Fruit fly (Drosophila melanogaster) whole organism, embryonic: ENCODE data around the gene Gr21a.

ENCODE experiments used
- Adf1 ChIP-seq: fragments of 200-800 bp; sonication (Bioruptor generic); IDR thresholded peaks from 2 replicates; pipeline ENCODE4 v1.3.6; 2022; ENCODE audit warnings: missing biosample characterization, missing genetic modification characterization
- BEAF-32 ChIP-seq: fragments of 200-800 bp; sonication (Bioruptor generic); optimal IDR thresholded peaks from 3 replicates; lab custom pipeline; 2017; ENCODE audit warnings: missing biosample characterization, missing genetic modification characterization, mild to moderate bottlenecking, moderate library complexity, missing genetic modification reagents
- Bdp1 ChIP-seq: fragments of 200-800 bp; sonication (Bioruptor generic); optimal IDR thresholded peaks from 3 replicates; lab custom pipeline; 2016; ENCODE audit warnings: missing biosample characterization, missing genetic modification characterization
- CG10654 ChIP-seq: fragments of 200-800 bp; sonication (Bioruptor generic); optimal IDR thresholded peaks from 2 replicates; lab custom pipeline; 2016; ENCODE audit warnings: missing biosample characterization, missing genetic modification characterization
- CG11093 ChIP-seq: fragments of 200-800 bp; sonication (Bioruptor generic); IDR thresholded peaks from 3 replicates; pipeline ENCODE4 v1.3.6; 2022; ENCODE audit warnings: missing biosample characterization, missing genetic modification characterization
- CG11560 ChIP-seq: fragments of 200-800 bp; sonication (Bioruptor generic); IDR thresholded peaks from 3 replicates; pipeline ENCODE4 v1.3.6; 2022; ENCODE audit warnings: missing biosample characterization, missing genetic modification characterization
- CG14050 ChIP-seq: fragments of 200-800 bp; sonication (Bioruptor generic); IDR thresholded peaks from 3 replicates; pipeline ENCODE4 v1.3.6; 2022; ENCODE audit warnings: missing biosample characterization, missing genetic modification characterization
- CG15514 ChIP-seq: fragments of 200-800 bp; sonication (Bioruptor generic); optimal IDR thresholded peaks from 3 replicates; lab custom pipeline; 2017; ENCODE audit warnings: missing biosample characterization, missing genetic modification characterization, mild to moderate bottlenecking, moderate library complexity, missing genetic modification reagents
- CG15601 ChIP-seq: fragments of 200-800 bp; sonication (Bioruptor generic); optimal IDR thresholded peaks from 3 replicates; lab custom pipeline; 2019; ENCODE audit warnings: missing biosample characterization, mild to moderate bottlenecking, missing genetic modification characterization, moderate library complexity
- CG1603 ChIP-seq: fragments of 200-800 bp; sonication (Bioruptor generic); optimal IDR thresholded peaks from 2 replicates; lab custom pipeline; 2019; ENCODE audit warnings: missing biosample characterization, mild to moderate bottlenecking, missing genetic modification characterization, moderate library complexity
- CG18599 ChIP-seq: fragments of 200-800 bp; sonication (Bioruptor generic); optimal IDR thresholded peaks from 3 replicates; lab custom pipeline; 2017; ENCODE audit warnings: missing biosample characterization, missing genetic modification characterization, mild to moderate bottlenecking, moderate library complexity, missing genetic modification reagents
- CG3407 ChIP-seq: fragments of 200-800 bp; sonication (Bioruptor generic); optimal IDR thresholded peaks from 2 replicates; lab custom pipeline; 2018; ENCODE audit warnings: missing biosample characterization, mild to moderate bottlenecking, missing genetic modification characterization
- CG3847 ChIP-seq: fragments of 200-800 bp; sonication (Bioruptor generic); IDR thresholded peaks from 2 replicates; pipeline ENCODE4 v1.3.6; 2022; ENCODE audit warnings: missing biosample characterization, missing genetic modification characterization
- CG5245 ChIP-seq: fragments of 200-800 bp; sonication (Bioruptor generic); optimal IDR thresholded peaks from 3 replicates; lab custom pipeline; 2016; ENCODE audit warnings: missing biosample characterization, missing genetic modification characterization
- CG7556 ChIP-seq: fragments of 200-800 bp; sonication (Bioruptor generic); optimal IDR thresholded peaks from 2 replicates; lab custom pipeline; 2017; ENCODE audit warnings: missing biosample characterization, mild to moderate bottlenecking, missing genetic modification characterization
- CG7839 ChIP-seq: fragments of 200-800 bp; sonication (Bioruptor generic); optimal IDR thresholded peaks from 3 replicates; lab custom pipeline; 2018; ENCODE audit warnings: missing biosample characterization, mild to moderate bottlenecking, missing genetic modification characterization, moderate library complexity
- CG8944 ChIP-seq: fragments of 200-800 bp; sonication (Bioruptor generic); optimal IDR thresholded peaks from 3 replicates; lab custom pipeline; 2016; ENCODE audit warnings: missing biosample characterization, missing genetic modification characterization
- CkIIα-i1 ChIP-seq: fragments of 200-800 bp; sonication (Bioruptor generic); IDR thresholded peaks from 2 replicates; pipeline ENCODE4 v1.3.6; 2022; ENCODE audit warnings: missing biosample characterization, missing genetic modification characterization
- CoRest ChIP-seq: fragments of 200-800 bp; sonication (Bioruptor generic); optimal IDR thresholded peaks from 3 replicates; lab custom pipeline; 2018; ENCODE audit warnings: missing biosample characterization, mild to moderate bottlenecking, missing genetic modification characterization, moderate library complexity
- Drgx ChIP-seq: fragments of 200-800 bp; sonication (Bioruptor generic); IDR thresholded peaks from 2 replicates; pipeline ENCODE4 v1.3.6; 2022; ENCODE audit warnings: missing biosample characterization, missing genetic modification characterization
- Hmx ChIP-seq: fragments of 200-800 bp; sonication (Bioruptor generic); optimal IDR thresholded peaks from 2 replicates; lab custom pipeline; 2016; ENCODE audit warnings: missing biosample characterization, missing genetic modification characterization
- Jarid2 ChIP-seq: fragments of 200-800 bp; sonication (Bioruptor generic); optimal IDR thresholded peaks from 3 replicates; lab custom pipeline; 2017; ENCODE audit warnings: mild to moderate bottlenecking, missing biosample characterization, missing genetic modification reagents, missing genetic modification characterization
- Lim3 ChIP-seq: fragments of 200-800 bp; sonication (Bioruptor generic); IDR thresholded peaks from 2 replicates; pipeline ENCODE4 v1.3.6; 2022; ENCODE audit warnings: missing biosample characterization, missing genetic modification characterization
- Sry-β ChIP-seq: fragments of 200-800 bp; sonication (Bioruptor generic); optimal IDR thresholded peaks from 2 replicates; lab custom pipeline; 2018; ENCODE audit warnings: missing biosample characterization, mild to moderate bottlenecking, missing genetic modification characterization, moderate library complexity
- Sry-δ ChIP-seq: fragments of 200-800 bp; sonication (Bioruptor generic); optimal IDR thresholded peaks from 2 replicates; lab custom pipeline; 2016; ENCODE audit warnings: missing biosample characterization, missing genetic modification characterization
- Trl ChIP-seq, 3 experiments: fragments of >200 bp in 2 of 3; fragments of 200-800 bp in 1 of 3; sonication (Bioruptor generic) in 1 of 3; optimal IDR thresholded peaks; 2 replicates in 1 of 3; 3 replicates in 2 of 3; lab custom pipeline; 2016 to 2017; ENCODE audit warnings: missing biosample characterization in 1 of 3, missing genetic modification characterization in 1 of 3
- YL-1 ChIP-seq: fragments of 200-800 bp; sonication (Bioruptor generic); optimal IDR thresholded peaks from 3 replicates; lab custom pipeline; 2017; ENCODE audit warnings: missing biosample characterization, mild to moderate bottlenecking, missing genetic modification characterization
- ab ChIP-seq: fragments of 200-800 bp; sonication (Bioruptor generic); optimal IDR thresholded peaks from 2 replicates; lab custom pipeline; 2016; ENCODE audit warnings: missing biosample characterization, missing genetic modification characterization
- aop ChIP-seq: fragments of 200-800 bp; sonication (Bioruptor generic); IDR thresholded peaks from 2 replicates; pipeline ENCODE4 v1.3.6; 2022; ENCODE audit warnings: missing biosample characterization, missing genetic modification characterization
- az2 ChIP-seq: fragments of 200-800 bp; sonication (Bioruptor generic); optimal IDR thresholded peaks from 3 replicates; lab custom pipeline; 2016; ENCODE audit warnings: missing biosample characterization, missing genetic modification characterization
- chif ChIP-seq, 2 experiments: fragments of 200-800 bp; sonication (Bioruptor generic); optimal IDR thresholded peaks; 3 replicates each; lab custom pipeline; 2016; ENCODE audit warnings: missing biosample characterization in 2 of 2, missing genetic modification characterization in 2 of 2
- chinmo ChIP-seq: fragments of 200-800 bp; sonication (Bioruptor generic); IDR thresholded peaks from 4 replicates; pipeline ENCODE4 v1.3.6; 2022; ENCODE audit warnings: missing biosample characterization, missing genetic modification characterization; ENCODE audit not compliant: partially characterized antibody
- dan ChIP-seq: fragments of 200-800 bp; sonication (Bioruptor generic); IDR thresholded peaks from 2 replicates; pipeline ENCODE4 v1.3.6; 2022; ENCODE audit warnings: missing biosample characterization, missing genetic modification characterization
- insv ChIP-seq, 2 experiments: fragments of 200-800 bp; sonication (Bioruptor generic); optimal IDR thresholded peaks; 3 replicates each; lab custom pipeline; 2016 to 2018; ENCODE audit warnings: missing biosample characterization in 2 of 2, missing genetic modification characterization in 2 of 2
- inv ChIP-seq: fragments of 200-800 bp; sonication (Bioruptor generic); IDR thresholded peaks from 2 replicates; pipeline ENCODE4 v1.3.6; 2022; ENCODE audit warnings: missing biosample characterization, missing genetic modification characterization; ENCODE audit not compliant: partially characterized antibody
- kah ChIP-seq: fragments of 200-800 bp; sonication (Bioruptor generic); optimal IDR thresholded peaks from 2 replicates; lab custom pipeline; 2018; ENCODE audit warnings: missing biosample characterization, mild to moderate bottlenecking, missing genetic modification characterization
- lbe ChIP-seq: fragments of 200-800 bp; sonication (Bioruptor generic); optimal IDR thresholded peaks from 2 replicates; lab custom pipeline; 2016; ENCODE audit warnings: missing biosample characterization, mild to moderate bottlenecking, missing genetic modification characterization
- lmd ChIP-seq: fragments of 200-800 bp; sonication (Bioruptor generic); IDR thresholded peaks from 2 replicates; pipeline ENCODE4 v1.3.6; 2022; ENCODE audit warnings: missing biosample characterization, missing genetic modification characterization
- oc ChIP-seq: fragments of 200-800 bp; sonication (Bioruptor generic); optimal IDR thresholded peaks from 2 replicates; lab custom pipeline; 2018; ENCODE audit warnings: missing biosample characterization, mild to moderate bottlenecking, missing genetic modification characterization, moderate library complexity
- rib ChIP-seq: fragments of 200-800 bp; sonication (Bioruptor generic); IDR thresholded peaks from 2 replicates; pipeline ENCODE4 v1.3.6; 2022; ENCODE audit warnings: missing biosample characterization, missing genetic modification characterization
- sc ChIP-seq, 3 experiments: fragments of >200 bp in 2 of 3; fragments of 200-800 bp in 1 of 3; sonication (Bioruptor generic) in 1 of 3; optimal IDR thresholded peaks; 2 replicates in 2 of 3; 3 replicates in 1 of 3; lab custom pipeline; 2017; ENCODE audit warnings: mild to moderate bottlenecking in 1 of 3, missing biosample characterization in 1 of 3, missing genetic modification characterization in 1 of 3, missing genetic modification reagents in 1 of 3
- slbo ChIP-seq: fragments of 200-800 bp; sonication (Bioruptor generic); IDR thresholded peaks from 2 replicates; pipeline ENCODE4 v1.3.6; 2022; ENCODE audit warnings: missing biosample characterization, missing genetic modification characterization
- sna ChIP-seq: fragments of 200-800 bp; sonication (Bioruptor generic); IDR thresholded peaks from 2 replicates; pipeline ENCODE4 v1.3.6; 2022; ENCODE audit warnings: missing biosample characterization, missing genetic modification characterization; ENCODE audit not compliant: partially characterized antibody
- ssp ChIP-seq: fragments of 200-800 bp; sonication (Bioruptor generic); IDR thresholded peaks from 2 replicates; pipeline ENCODE4 v1.3.6; 2022; ENCODE audit warnings: missing biosample characterization, missing genetic modification characterization
- tio ChIP-seq: fragments of 200-800 bp; sonication (Bioruptor generic); optimal IDR thresholded peaks from 2 replicates; lab custom pipeline; 2017; ENCODE audit warnings: missing biosample characterization, missing genetic modification characterization, inconsistent platforms
- trh ChIP-seq: fragments of 200-800 bp; sonication (Bioruptor generic); optimal IDR thresholded peaks from 2 replicates; lab custom pipeline; 2016; ENCODE audit warnings: missing biosample characterization, missing genetic modification characterization
- twi ChIP-seq: fragments of 200-800 bp; optimal IDR thresholded peaks from 2 replicates; lab custom pipeline; 2019; ENCODE audit warnings: missing biosample characterization, mild to moderate bottlenecking, missing genetic modification characterization, moderate library complexity
- unpg ChIP-seq: fragments of 200-800 bp; sonication (Bioruptor generic); optimal IDR thresholded peaks from 3 replicates; lab custom pipeline; 2018; ENCODE audit warnings: missing biosample characterization, mild to moderate bottlenecking, missing genetic modification characterization, moderate library complexity
- vnd ChIP-seq: fragments of 200-800 bp; sonication (Bioruptor generic); IDR thresholded peaks from 3 replicates; pipeline ENCODE4 v1.3.6; 2022; ENCODE audit warnings: missing biosample characterization, missing genetic modification characterization; ENCODE audit not compliant: partially characterized antibody
- wdn ChIP-seq: fragments of 200-800 bp; sonication (Bioruptor generic); IDR thresholded peaks from 2 replicates; pipeline ENCODE4 v1.3.6; 2022; ENCODE audit warnings: missing biosample characterization, missing genetic modification characterization

Gene Gr21a

dm6 chr2L:740031-740430 is 40.3 kb upstream of the Gr21a start (continued):
- TF ChIP-seq oc (tag; lab: Kevin White, UChicago) (no peak), unpg (GFP tag; lab: Kevin White, UChicago) (no peak), CG3407 (GFP tag; lab: Kevin White, UChicago) (no peak), CG8944 (GFP tag; lab: Kevin White, UChicago) (no peak), aop (GFP tag; lab: Robert Waterston, UW) (0 out of 2 replicates have a peak, but pooled peaks have one; percentile 25), kah (GFP tag; lab: Kevin White, UChicago) (no peak), rib (GFP tag; lab: Robert Waterston, UW) (no peak), CG7839 (peak; percentile 13), CG14050 (no peak), YL-1 (GFP tag; lab: Kevin White, UChicago) (no peak), CoRest (peak; percentile 27), dan (GFP tag; lab: Robert Waterston, UW) (no peak), CG10654 (no peak), CG3847 (GFP tag; lab: Robert Waterston, UW) (no peak; the same call in 1 of the 2 replicates), chif (GFP tag; optimal IDR thresholded peaks at IDR 0.05; lab: Kevin White, UChicago) (peak in 1 of 2 experiments; percentile 49), inv (GFP tag; lab: Robert Waterston, UW) (no peak), sna (GFP tag; lab: Robert Waterston, UW) (no peak), ssp (peak; percentile 41; the same call in 1 of the 2 replicates), az2 (GFP tag; lab: Kevin White, UChicago) (no peak), vnd (GFP tag; lab: Robert Waterston, UW) (no peak), lbe (no peak), trh (GFP tag; lab: Kevin White, UChicago) (no peak), ab (no peak), Lim3 (GFP tag; lab: Robert Waterston, UW) (no peak), BEAF-32 (GFP tag; lab: Kevin White, UChicago) (no peak), CG5245 (GFP tag; lab: Kevin White, UChicago) (no peak), Drgx (GFP tag; lab: Robert Waterston, UW) (no peak), CG1603 (tag; lab: Kevin White, UChicago) (peak; percentile 59), twi (tag; lab: Kevin White, UChicago) (no peak), Sry-δ (GFP tag; lab: Kevin White, UChicago) (no peak), chinmo (GFP tag; lab: Robert Waterston, UW) (peak; percentile 81; the same call in 2 of the 4 replicates), tio (no peak), wdn (GFP tag; lab: Robert Waterston, UW) (no peak), Adf1 (GFP tag; lab: Robert Waterston, UW) (no peak), CkIIα-i1 (GFP tag; lab: Robert Waterston, UW) (no peak), Jarid2 (GFP tag; lab: Kevin White, UChicago) (peak; percentile 27), insv (GFP tag; optimal IDR thresholded peaks at IDR 0.05; lab: Kevin White, UChicago) (no peak), slbo (peak; percentile 58; the same call in 1 of the 2 replicates), sc (optimal IDR thresholded peaks at IDR 0.05; lab: Kevin White, UChicago) (no peak), sc (GFP tag; optimal IDR thresholded peaks at IDR 0.05; lab: Kevin White, UChicago) (no peak), CG15514 (no peak), CG18599 (GFP tag; lab: Kevin White, UChicago) (no peak), Hmx (GFP tag; lab: Kevin White, UChicago) (no peak), Trl (optimal IDR thresholded peaks at IDR 0.05; lab: Kevin White, UChicago) (no peak), Trl (GFP tag; optimal IDR thresholded peaks at IDR 0.05; lab: Kevin White, UChicago) (no peak), lmd (GFP tag; lab: Robert Waterston, UW) (no peak), CG15601 (peak; percentile 73), CG7556 (GFP tag; lab: Kevin White, UChicago) (no peak), CG11560 (tag; lab: Robert Waterston, UW) (peak; percentile 70), Bdp1 (GFP tag; lab: Kevin White, UChicago) (peak; percentile 50), Sry-β (GFP tag; lab: Kevin White, UChicago) (no peak), CG11093 (no peak)
